Fruit fly (Drosophila melanogaster) whole organism, adult: ENCODE measurements around the gene CG15696.
A peak's percentile ranks its signal among the peaks of the same experiment; 100 is the strongest.

Experiments
- CG1620 ChIP-seq: fragments of 200-800 bp; sonication (Bioruptor generic); optimal IDR thresholded peaks from 2 replicates; lab custom pipeline; 2016; ENCODE audit warnings: missing biosample characterization, missing genetic modification characterization
- CG7045 ChIP-seq: fragments of 200-800 bp; sonication (Bioruptor generic); optimal IDR thresholded peaks from 2 replicates; lab custom pipeline; 2017; ENCODE audit warnings: missing biosample characterization, mild to moderate bottlenecking, missing genetic modification characterization
- CG7101 ChIP-seq: fragments of 200-800 bp; sonication (Bioruptor generic); optimal IDR thresholded peaks from 2 replicates; lab custom pipeline; 2018; ENCODE audit warnings: missing biosample characterization, mild to moderate bottlenecking, missing genetic modification characterization, moderate library complexity
- Hr96 ChIP-seq: fragments of 200-800 bp; sonication (Bioruptor generic); optimal IDR thresholded peaks from 2 replicates; lab custom pipeline; 2016; ENCODE audit warnings: missing biosample characterization, missing genetic modification characterization
- Mnt ChIP-seq: fragments of 200-800 bp; sonication (Bioruptor generic); optimal IDR thresholded peaks from 2 replicates; lab custom pipeline; 2016; ENCODE audit warnings: missing biosample characterization, mild to moderate bottlenecking, missing genetic modification characterization
- cnc ChIP-seq, 2 experiments: fragments of >200 bp; optimal IDR thresholded peaks; 2 replicates each; lab custom pipeline; 2017
- tj ChIP-seq: fragments of 200-800 bp; sonication (Bioruptor generic); optimal IDR thresholded peaks from 3 replicates; lab custom pipeline; 2017; ENCODE audit warnings: missing biosample characterization, mild to moderate bottlenecking, missing genetic modification characterization, moderate library complexity

DNA sequence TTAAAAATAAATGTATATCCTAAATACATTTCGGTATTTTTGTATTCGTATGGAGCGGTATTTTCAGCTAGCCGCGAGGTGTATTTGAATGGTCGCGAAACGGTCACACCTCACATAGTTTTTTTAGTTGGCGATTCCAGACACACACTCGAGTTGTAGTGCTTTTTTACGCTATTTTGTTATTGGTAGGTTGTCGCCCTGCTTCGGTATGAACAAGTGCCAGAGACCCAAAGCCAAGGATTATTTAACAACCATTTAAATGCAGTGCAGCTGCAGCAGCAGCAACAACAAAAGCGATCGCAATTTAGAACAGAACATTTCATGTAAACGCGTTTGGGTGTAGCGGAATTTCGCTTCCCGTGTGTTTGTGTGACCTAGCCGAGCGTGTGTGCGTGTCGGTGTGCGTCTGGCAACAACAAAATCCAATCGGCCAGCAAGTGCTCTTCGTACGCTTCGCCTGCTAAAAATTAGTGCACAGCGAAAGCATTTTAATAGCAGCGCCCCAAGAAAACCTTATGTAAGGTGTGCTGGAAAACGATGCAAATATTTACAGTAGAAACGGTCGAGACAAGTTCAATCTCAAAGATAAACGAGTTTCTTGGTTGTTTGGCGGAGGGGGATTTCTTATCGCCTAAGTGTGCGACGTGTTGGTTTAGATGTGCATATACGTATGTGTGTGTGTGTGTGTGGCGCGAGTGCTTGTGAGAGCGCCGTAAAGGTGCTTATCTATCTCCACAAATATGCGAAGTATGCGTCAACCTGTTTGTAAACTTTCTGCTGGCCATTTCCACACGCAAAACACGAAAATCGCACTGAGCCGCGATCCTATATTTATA, 14.0 kb upstream of the CG15696 start, which contains the start of gene Synd:
- TF ChIP-seq CG7045 (GFP tag; lab: Kevin White, UChicago) (no peak), Mnt (GFP tag; lab: Kevin White, UChicago) (peak; percentile 55), CG7101 (tag; lab: Kevin White, UChicago) (peak; percentile 29), cnc (optimal IDR thresholded peaks at IDR 0.05; lab: Kevin White, UChicago) (no peak), CG1620 (GFP tag; lab: Kevin White, UChicago) (no peak), tj (GFP tag; lab: Kevin White, UChicago) (peak; percentile 54), Hr96 (GFP tag; lab: Kevin White, UChicago) (no peak)
